Worm (Caenorhabditis elegans): Measurements from ENCODE around the gene Y7A9D.1.
A peak's percentile ranks its signal among the peaks of the same experiment; 100 is the strongest.

Y7A9D.1 gene

ce11 chrIV:16421903-16422557, 40.0 kb upstream of the Y7A9D.1 start (continued):
- TF ChIP-seq ces-1 (GFP tag; optimal IDR thresholded peaks at IDR 0.05) (no peak), ama-1 (optimal IDR thresholded peaks at IDR 0.05) (no peak), snu-23 (GFP tag; optimal IDR thresholded peaks at IDR 0.05) (no peak), efl-3 (GFP tag; optimal IDR thresholded peaks at IDR 0.05) (no peak), fos-1 (tag; optimal IDR thresholded peaks at IDR 0.05) (no peak), sup-37 (GFP tag; optimal IDR thresholded peaks at IDR 0.05) (no peak), ceh-82 (tag; optimal IDR thresholded peaks at IDR 0.05) (peak in 1 of 3 experiments; percentile 23), ztf-11 (tag; optimal IDR thresholded peaks at IDR 0.05) (no peak), alr-1 (tag; optimal IDR thresholded peaks at IDR 0.05; ENCODE audit: borderline replicate concordance) (no peak)

ce11 chrIV:16415100-16415973, 33.3 kb upstream of the Y7A9D.1 start:
- TF ChIP-seq ceh-82 (tag; optimal IDR thresholded peaks at IDR 0.05), result peak; percentile 73 to 76 (median 74)
- peak; percentile 82 for TF ChIP-seq zip-4 (GFP tag; optimal IDR thresholded peaks at IDR 0.05)
- peak; percentile 96 for TF ChIP-seq nhr-90 (tag; optimal IDR thresholded peaks at IDR 0.05; ENCODE audit: poor library complexity)
- TF ChIP-seq ztf-11 (tag; optimal IDR thresholded peaks at IDR 0.05), result peak in 1 of 2 experiments; percentile 98
- no peak for TF ChIP-seq unc-30 (tag; optimal IDR thresholded peaks at IDR 0.05)
- peak; percentile 70 for TF ChIP-seq sup-37 (GFP tag; optimal IDR thresholded peaks at IDR 0.05)
- peak; percentile 87 for TF ChIP-seq xbp-1 (tag; optimal IDR thresholded peaks at IDR 0.05)
- peak; percentile 92 to 97 for TF ChIP-seq lin-35 (GFP tag; optimal IDR thresholded peaks at IDR 0.05)
- TF ChIP-seq snpc-4 (tag; optimal IDR thresholded peaks at IDR 0.05), result peak; percentile 50
- no peak for TF ChIP-seq mef-2 (tag; optimal IDR thresholded peaks at IDR 0.05)
- TF ChIP-seq Y116A8C.19 (tag; optimal IDR thresholded peaks at IDR 0.05; ENCODE audit: borderline replicate concordance), result peak; percentile 85
- no peak for TF ChIP-seq pag-3 (tag; optimal IDR thresholded peaks at IDR 0.05; ENCODE audit: borderline replicate concordance, insufficient read depth)
- peak; percentile 72 for TF ChIP-seq elt-2 (tag; optimal IDR thresholded peaks at IDR 0.05)
- no peak for TF ChIP-seq pqm-1 (tag; optimal IDR thresholded peaks at IDR 0.05)
- TF ChIP-seq efl-1 (optimal IDR thresholded peaks at IDR 0.05), result peak; percentile 73 to 97
- TF ChIP-seq efl-1 (GFP tag; optimal IDR thresholded peaks at IDR 0.05 in 1 of 2), result peak; percentile 98 to 100
- TF ChIP-seq nhr-84 (tag; optimal IDR thresholded peaks at IDR 0.05), result no peak
- TF ChIP-seq efl-3 (GFP tag; optimal IDR thresholded peaks at IDR 0.05), result peak; percentile 79
- TF ChIP-seq swsn-7 (tag; optimal IDR thresholded peaks at IDR 0.05), result peak; percentile 88
- peak; percentile 44 for TF ChIP-seq fos-1 (tag; optimal IDR thresholded peaks at IDR 0.05)
- TF ChIP-seq hlh-17 (GFP tag; optimal IDR thresholded peaks at IDR 0.05; ENCODE audit: borderline replicate concordance), result peak; percentile 82
- TF ChIP-seq alr-1 (tag; optimal IDR thresholded peaks at IDR 0.05; ENCODE audit: borderline replicate concordance), result no peak
- peak; percentile 80 for TF ChIP-seq ceh-8 (GFP tag; optimal IDR thresholded peaks at IDR 0.05)
- TF ChIP-seq tlp-1 (tag; optimal IDR thresholded peaks at IDR 0.05), result no peak
- peak; percentile 45 for TF ChIP-seq nhr-11 (tag; optimal IDR thresholded peaks at IDR 0.05)
- no peak for TF ChIP-seq vab-15 (tag; optimal IDR thresholded peaks at IDR 0.05)
- peak; percentile 98 for TF ChIP-seq irx-1 (tag; optimal IDR thresholded peaks at IDR 0.05)
- no peak for TF ChIP-seq nhr-237 (tag; optimal IDR thresholded peaks at IDR 0.05)
- TF ChIP-seq pax-3 (tag; optimal IDR thresholded peaks at IDR 0.05), result peak; percentile 90
- peak; percentile 41 for TF ChIP-seq C34B4.2 (tag; optimal IDR thresholded peaks at IDR 0.05)
- peak; percentile 73 for TF ChIP-seq isw-1 (GFP tag; IDR thresholded peaks at IDR 0.05)
- TF ChIP-seq ceh-90 (tag; optimal IDR thresholded peaks at IDR 0.05), result peak; percentile 99
- TF ChIP-seq lin-13 (GFP tag; optimal IDR thresholded peaks at IDR 0.05), result peak; percentile 51
- TF ChIP-seq elt-3 (tag; optimal IDR thresholded peaks at IDR 0.05), result peak in 2 of 6 experiments; percentile 42 to 64
- TF ChIP-seq unc-86 (tag; optimal IDR thresholded peaks at IDR 0.05), result peak; percentile 87
- TF ChIP-seq ceh-63 (GFP tag; optimal IDR thresholded peaks at IDR 0.05), result peak; percentile 80
- TF ChIP-seq nhr-47 (tag; optimal IDR thresholded peaks at IDR 0.05), result peak; percentile 93
- TF ChIP-seq sptf-1 (tag; optimal IDR thresholded peaks at IDR 0.05), result no peak
- peak; percentile 88 for TF ChIP-seq snu-23 (GFP tag; optimal IDR thresholded peaks at IDR 0.05)
- TF ChIP-seq ces-1 (GFP tag; optimal IDR thresholded peaks at IDR 0.05), result no peak
- TF ChIP-seq ets-5 (GFP tag; IDR thresholded peaks at IDR 0.05), result no peak
- peak; percentile 62 for TF ChIP-seq aly-2 (tag; optimal IDR thresholded peaks at IDR 0.05)
- TF ChIP-seq tbx-2 (tag; optimal IDR thresholded peaks at IDR 0.05), result peak; percentile 91
- TF ChIP-seq nhr-71 (tag; optimal IDR thresholded peaks at IDR 0.05), result peak; percentile 92
- TF ChIP-seq fkh-10 (GFP tag; optimal IDR thresholded peaks at IDR 0.05), result no peak

Data from whole organism, L1 larva.